Worm (Caenorhabditis elegans): ENCODE results near the gene srg-7.
A peak's percentile ranks its signal among the peaks of the same experiment; 100 is the strongest.

Gene srg-7

DNA sequence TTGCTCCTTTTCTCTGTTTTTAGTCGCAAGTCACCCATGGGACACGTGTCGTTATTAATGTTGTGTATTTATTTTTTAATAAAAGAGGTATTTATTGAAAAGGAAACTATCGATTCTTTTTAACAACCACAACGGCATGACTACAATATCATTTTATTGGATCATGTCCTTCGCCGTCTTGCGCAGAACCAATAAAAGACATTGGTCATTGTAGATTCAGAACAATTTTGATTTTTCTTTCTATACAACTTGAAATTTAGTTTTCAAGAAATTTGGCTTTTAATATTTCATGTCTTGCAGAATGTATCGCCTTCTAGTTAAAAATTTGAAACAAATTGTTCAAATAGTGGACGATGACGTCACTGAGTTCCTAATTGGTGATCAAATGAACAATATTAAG lies 16.4 kb downstream of the srg-7 start, which contains the start of gene amdh-1:
amdh-1 (plus strand) TSS at position 301 of the 400 bp plus-strand sequence.
- TF ChIP-seq nhr-237 (tag; optimal IDR thresholded peaks at IDR 0.05) (no peak), lin-32 (GFP tag; optimal IDR thresholded peaks at IDR 0.05) (no peak), nhr-12 (tag; optimal IDR thresholded peaks at IDR 0.05) (no peak), ceh-43 (GFP tag; optimal IDR thresholded peaks at IDR 0.05) (no peak), nhr-28 (tag; optimal IDR thresholded peaks at IDR 0.05) (no peak), M03D4.4 (tag; optimal IDR thresholded peaks at IDR 0.05) (no peak), mls-2 (tag; optimal IDR thresholded peaks at IDR 0.05) (no peak), hlh-1 (tag; optimal IDR thresholded peaks at IDR 0.05) (no peak), ces-1 (GFP tag; optimal IDR thresholded peaks at IDR 0.05) (no peak), flh-1 (GFP tag; optimal IDR thresholded peaks at IDR 0.05) (no peak), ceh-39 (tag; optimal IDR thresholded peaks at IDR 0.05) (no peak), drap-1 (GFP tag; optimal IDR thresholded peaks at IDR 0.05) (no peak), sem-2 (GFP tag; optimal IDR thresholded peaks at IDR 0.05) (no peak), lsy-2 (tag; optimal IDR thresholded peaks at IDR 0.05) (no peak), nhr-2 (tag; optimal IDR thresholded peaks at IDR 0.05) (no peak), ham-2 (GFP tag; optimal IDR thresholded peaks at IDR 0.05) (no peak), pha-4 (tag; optimal IDR thresholded peaks at IDR 0.05) (no peak), mab-5 (tag; optimal IDR thresholded peaks at IDR 0.05) (no peak), ztf-11 (tag; optimal IDR thresholded peaks at IDR 0.05) (no peak), zip-8 (tag; optimal IDR thresholded peaks at IDR 0.05) (no peak)

DNA sequence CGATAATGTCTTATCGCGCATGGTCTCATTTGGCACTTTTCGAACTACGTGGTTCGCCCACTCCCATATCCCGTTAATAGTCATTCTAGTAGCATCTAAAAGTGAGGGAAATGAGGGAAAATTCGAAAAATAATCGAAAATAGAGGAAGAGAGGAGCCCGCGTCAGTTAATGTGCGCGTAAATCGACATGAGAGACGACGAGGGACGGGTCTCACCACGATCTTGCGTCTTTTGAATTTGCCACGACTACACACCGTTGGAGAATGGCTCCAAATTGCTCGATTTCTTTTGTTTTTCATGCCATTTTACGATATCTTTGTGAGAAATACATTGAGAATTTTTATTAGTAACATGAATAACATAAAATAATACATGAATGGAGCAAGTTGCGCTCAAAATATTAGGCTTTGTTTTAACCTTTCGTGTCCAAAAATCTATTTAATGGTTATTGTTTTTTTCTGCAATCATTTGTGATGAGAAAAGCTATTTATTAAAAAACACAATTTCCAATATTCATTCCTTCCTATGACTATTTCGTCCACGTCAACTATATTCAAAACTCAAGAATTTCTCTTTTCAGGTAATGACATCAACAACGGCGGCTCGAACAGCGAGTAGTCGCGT lies 19.8 kb downstream of the srg-7 start, which contains the start of the genes gen-1 and stt-3:
gen-1 (minus strand) TSS at position 95 of the 624 bp plus-strand sequence.
stt-3 (plus strand) TSS at position 574 of the 624 bp plus-strand sequence.
- TF ChIP-seq unc-120 (tag; optimal IDR thresholded peaks at IDR 0.05; ENCODE audit: poor library complexity, severe bottlenecking) (no peak), mep-1 (tag; optimal IDR thresholded peaks at IDR 0.05) (peak; percentile 54)

ce11 chrIII:6245728-6246127 lies 22.2 kb downstream of the srg-7 start, which contains the start of gene bcas-2:
Gene bcas-2 (minus strand): TSS chrIII:6245828.
- TF ChIP-seq snpc-4 (tag; optimal IDR thresholded peaks at IDR 0.05) (no peak), ces-1 (GFP tag; optimal IDR thresholded peaks at IDR 0.05) (no peak), nhr-12 (tag; optimal IDR thresholded peaks at IDR 0.05) (no peak), lin-13 (tag; optimal IDR thresholded peaks at IDR 0.05) (no peak), bed-3 (GFP tag; optimal IDR thresholded peaks at IDR 0.05) (no peak), tbx-8 (GFP tag; optimal IDR thresholded peaks at IDR 0.05) (no peak), ceh-39 (tag; optimal IDR thresholded peaks at IDR 0.05) (no peak), unc-62 (GFP tag; optimal IDR thresholded peaks at IDR 0.05) (no peak), blmp-1 (tag; optimal IDR thresholded peaks at IDR 0.05) (no peak), M03D4.4 (tag; optimal IDR thresholded peaks at IDR 0.05) (no peak), nhr-2 (tag; optimal IDR thresholded peaks at IDR 0.05) (no peak), nhr-28 (tag; optimal IDR thresholded peaks at IDR 0.05) (no peak), nhr-237 (tag; optimal IDR thresholded peaks at IDR 0.05) (no peak), pha-4 (tag; optimal IDR thresholded peaks at IDR 0.05) (no peak), cnd-1 (tag; optimal IDR thresholded peaks at IDR 0.05) (no peak), sem-2 (GFP tag; optimal IDR thresholded peaks at IDR 0.05) (no peak), ceh-43 (GFP tag; optimal IDR thresholded peaks at IDR 0.05) (no peak)

DNA sequence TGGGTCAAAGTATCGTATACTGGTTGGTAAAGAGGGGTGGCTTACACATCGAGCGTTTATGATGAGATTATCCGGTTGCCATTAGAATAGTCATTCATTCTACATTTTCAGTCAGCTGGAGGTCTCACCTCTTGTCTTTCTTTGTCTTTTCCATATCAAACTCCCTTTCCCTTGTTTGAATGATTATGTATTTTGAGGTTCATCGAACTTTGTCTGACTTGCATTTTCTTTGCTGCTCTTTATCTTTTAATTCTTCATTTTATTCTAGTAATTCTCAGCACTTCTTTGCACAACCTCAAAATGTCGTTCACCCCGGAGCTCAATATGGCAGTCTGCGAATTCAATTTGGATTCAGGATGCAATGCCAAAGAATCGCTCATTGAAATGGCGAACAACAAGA lies 27.4 kb downstream of the srg-7 start, which contains the start of gene T12A2.3:
T12A2.3 (plus strand) TSS at position 301 of the 400 bp plus-strand sequence.
- TF ChIP-seq ham-2 (GFP tag; optimal IDR thresholded peaks at IDR 0.05) (no peak), nhr-237 (tag; optimal IDR thresholded peaks at IDR 0.05) (no peak), ceh-39 (tag; optimal IDR thresholded peaks at IDR 0.05) (no peak), flh-1 (GFP tag; optimal IDR thresholded peaks at IDR 0.05) (no peak), mls-2 (tag; optimal IDR thresholded peaks at IDR 0.05) (no peak), lin-32 (GFP tag; optimal IDR thresholded peaks at IDR 0.05) (no peak)

DNA sequence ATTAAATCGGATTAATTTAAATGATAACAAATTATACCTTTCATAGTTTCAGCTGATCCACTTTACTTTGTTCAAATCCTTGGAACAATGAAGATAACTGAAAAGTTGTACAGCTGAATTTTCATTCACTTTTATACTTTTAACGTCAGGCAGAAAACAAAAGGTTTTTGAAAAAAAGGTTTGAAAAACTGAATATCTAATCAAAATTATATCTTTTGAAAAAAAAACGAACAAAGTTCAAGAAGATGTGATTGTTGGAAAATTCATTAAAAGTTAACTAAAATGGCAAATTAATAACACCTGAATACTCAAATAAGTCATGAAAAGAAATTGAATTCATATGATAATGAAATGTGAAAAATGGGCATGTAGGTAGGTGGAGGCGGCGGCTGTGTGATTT lies 31.3 kb downstream of the srg-7 start, which contains the start of gene T12A2.21:
T12A2.21 (minus strand) TSS at position 101 of the 400 bp plus-strand sequence.
- TF ChIP-seq ceh-39 (tag; optimal IDR thresholded peaks at IDR 0.05) (no peak), nhr-12 (tag; optimal IDR thresholded peaks at IDR 0.05) (no peak), flh-1 (GFP tag; optimal IDR thresholded peaks at IDR 0.05) (no peak), mep-1 (tag; optimal IDR thresholded peaks at IDR 0.05) (no peak), ceh-83 (GFP tag; optimal IDR thresholded peaks at IDR 0.05) (no peak), nhr-237 (tag; optimal IDR thresholded peaks at IDR 0.05) (no peak), bed-3 (GFP tag; optimal IDR thresholded peaks at IDR 0.05) (no peak)

Measured in whole organism, mixed stage, embryonic.